Fruit fly (Drosophila melanogaster): ENCODE results near the gene pths.

DNA sequence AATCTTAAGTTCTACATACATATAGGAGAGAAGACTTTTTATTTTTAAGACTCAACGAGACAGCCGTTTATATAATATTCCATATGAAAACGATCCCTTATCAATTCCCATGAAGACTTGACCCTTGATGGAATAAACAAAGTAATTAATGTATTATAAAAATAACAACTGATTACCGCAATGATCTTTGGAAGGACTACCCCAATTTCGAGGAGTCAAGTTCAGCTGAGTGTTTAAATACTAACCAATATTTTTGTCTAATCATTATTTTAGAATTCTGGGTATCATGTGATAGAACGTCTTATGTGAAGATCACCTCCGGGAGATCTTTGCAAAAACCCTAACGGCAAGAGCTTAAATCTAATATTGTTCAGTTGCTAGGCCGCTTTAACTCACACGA, 45.2 kb upstream of the pths start:
- TF ChIP-seq CG17806 (tag; optimal IDR thresholded peaks at IDR 0.05) (no peak), EcR (GFP tag; optimal IDR thresholded peaks at IDR 0.05) (no peak), Snoo (tag; optimal IDR thresholded peaks at IDR 0.05) (no peak)
